Fruit fly (Drosophila melanogaster): Measurements from ENCODE around the gene t-cup.

DNA sequence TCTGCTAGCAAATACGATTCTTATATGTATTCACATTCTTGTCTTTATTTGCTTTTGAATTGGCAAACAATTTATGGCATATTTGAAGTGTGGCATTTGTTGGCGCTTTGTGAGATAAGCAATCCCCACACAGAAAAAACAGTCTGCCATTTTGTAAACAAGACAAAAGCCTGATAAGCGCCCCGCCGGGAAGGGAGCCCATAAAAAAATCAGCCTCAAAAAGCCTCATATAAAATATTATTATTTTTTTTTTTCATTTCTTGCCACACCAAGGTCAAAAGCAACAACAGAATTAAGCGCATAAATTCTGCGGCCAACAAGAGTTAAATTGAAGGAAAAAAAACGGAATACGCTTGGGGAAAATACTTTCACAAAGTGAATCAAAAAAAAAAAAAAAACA lies 21.8 kb downstream of the t-cup start:
- TF ChIP-seq CG17806 (tag; optimal IDR thresholded peaks at IDR 0.05) (no peak), CG10348 (GFP tag; IDR thresholded peaks at IDR 0.05) (no peak), CG8301 (tag; optimal IDR thresholded peaks at IDR 0.05) (no peak), D1 (tag; optimal IDR thresholded peaks at IDR 0.05) (no peak), CG34367 (tag; optimal IDR thresholded peaks at IDR 0.05) (no peak), CG32121 (GFP tag; IDR thresholded peaks at IDR 0.05) (0 out of 2 replicates have a peak, but pooled peaks have one; percentile 18), CG9948 (tag; optimal IDR thresholded peaks at IDR 0.05) (no peak)
